Fruit fly (Drosophila melanogaster) Kc167 (cell line): ENCODE results near the gene CG31268.

Experiments
- Myc ChIP-seq: fragments of >200 bp; optimal IDR thresholded peaks from 2 replicates; lab custom pipeline; 2017; ENCODE audit warnings: missing external identifiers
- Sin3A ChIP-seq: fragments of >200 bp; optimal IDR thresholded peaks from 2 replicates; lab custom pipeline; 2018; ENCODE audit warnings: missing external identifiers
- h ChIP-seq: fragments of >200 bp; optimal IDR thresholded peaks from 3 replicates; lab custom pipeline; 2018; ENCODE audit warnings: missing external identifiers
- insv ChIP-seq: fragments of >200 bp; optimal IDR thresholded peaks from 3 replicates; lab custom pipeline; 2018; ENCODE audit warnings: missing external identifiers

DNA sequence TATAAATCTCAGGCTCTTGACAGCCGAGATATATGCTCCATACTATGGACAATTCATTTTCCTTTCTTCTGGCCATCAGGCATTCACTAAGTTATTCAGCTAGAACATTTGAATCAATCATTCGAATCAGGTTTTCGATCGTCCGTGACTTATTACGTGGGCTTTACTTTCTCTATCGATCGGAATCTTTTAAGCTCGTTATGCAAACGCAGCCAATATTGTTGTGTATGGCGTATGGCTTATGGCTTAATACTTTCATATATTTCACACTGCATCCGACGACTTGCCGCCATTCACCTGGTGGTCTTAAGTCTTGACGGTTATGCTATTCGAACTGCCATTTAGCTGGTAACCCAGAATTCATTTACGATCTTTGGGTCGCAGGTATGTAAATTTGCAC, 15.4 kb upstream of the CG31268 start:
- TF ChIP-seq insv, result no peak
- no peak for TF ChIP-seq Sin3A
- no peak for TF ChIP-seq Myc (lab: Kevin White, UChicago)
- no peak for TF ChIP-seq h
